Fruit fly (Drosophila melanogaster) whole organism, prepupa: Measurements from ENCODE around the gene TotX.

Experiments used
- CG10669 ChIP-seq: fragments of 200-800 bp; sonication (Bioruptor generic); optimal IDR thresholded peaks from 3 replicates; lab custom pipeline; 2018; ENCODE audit warnings: missing biosample characterization, mild to moderate bottlenecking, missing genetic modification characterization, moderate library complexity
- CG11762 ChIP-seq: fragments of 200-800 bp; sonication (Bioruptor generic); optimal IDR thresholded peaks from 3 replicates; lab custom pipeline; 2016; ENCODE audit warnings: missing biosample characterization, missing genetic modification characterization; ENCODE audit not compliant: insufficient read depth
- CG15336 ChIP-seq: fragments of 200-800 bp; sonication (Bioruptor generic); IDR thresholded peaks from 2 replicates; pipeline ENCODE4 v1.3.6; 2022; ENCODE audit warnings: missing biosample characterization, missing genetic modification characterization
- CG3032 ChIP-seq: fragments of 200-800 bp; optimal IDR thresholded peaks from 2 replicates; lab custom pipeline; 2019; ENCODE audit warnings: missing biosample characterization, mild to moderate bottlenecking, missing genetic modification characterization, moderate library complexity
- CG34406 ChIP-seq: fragments of 200-800 bp; sonication (Bioruptor generic); optimal IDR thresholded peaks from 3 replicates; lab custom pipeline; 2016; ENCODE audit warnings: missing biosample characterization, missing genetic modification characterization
- Sox14 ChIP-seq: fragments of 200-800 bp; sonication (Bioruptor generic); optimal IDR thresholded peaks from 3 replicates; lab custom pipeline; 2016; ENCODE audit warnings: missing biosample characterization, missing genetic modification characterization
- achi ChIP-seq: fragments of 200-800 bp; sonication (Bioruptor generic); optimal IDR thresholded peaks from 3 replicates; lab custom pipeline; 2016; ENCODE audit warnings: missing biosample characterization, missing genetic modification characterization
- esn ChIP-seq: fragments of 200-800 bp; sonication (Bioruptor generic); optimal IDR thresholded peaks from 2 replicates; lab custom pipeline; 2016; ENCODE audit warnings: missing biosample characterization, mild to moderate bottlenecking, missing genetic modification characterization, moderate library complexity
- fd85E ChIP-seq: fragments of 200-800 bp; sonication (Bioruptor generic); optimal IDR thresholded peaks from 3 replicates; lab custom pipeline; 2016; ENCODE audit warnings: missing biosample characterization, missing genetic modification characterization
- net ChIP-seq: fragments of 200-800 bp; sonication (Bioruptor generic); optimal IDR thresholded peaks from 3 replicates; lab custom pipeline; 2016; ENCODE audit warnings: missing biosample characterization, missing genetic modification characterization
- spab ChIP-seq: fragments of 200-800 bp; sonication (Bioruptor generic); optimal IDR thresholded peaks from 2 replicates; lab custom pipeline; 2017; ENCODE audit warnings: missing biosample characterization, mild to moderate bottlenecking, missing genetic modification characterization, missing genetic modification reagents

DNA sequence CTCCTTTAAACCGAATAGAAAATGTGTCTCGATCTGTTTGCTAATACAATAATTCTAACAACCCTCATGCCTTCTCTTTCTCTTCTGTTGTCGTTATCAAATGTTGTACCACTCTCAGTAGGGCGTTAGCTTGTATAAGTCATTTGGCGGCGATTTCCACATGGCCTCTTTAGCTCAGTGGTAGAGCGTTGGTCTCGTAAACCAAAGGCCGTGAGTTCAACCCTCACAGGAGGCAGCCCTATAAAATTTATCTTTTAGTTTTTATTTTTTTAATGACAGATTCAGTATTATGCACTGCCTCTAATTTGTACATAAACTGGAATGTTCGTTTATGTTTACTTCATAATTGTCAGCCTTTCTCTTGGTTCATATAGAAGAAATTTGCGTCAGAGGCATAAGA is 13.8 kb downstream of the TotX start:
- no peak for TF ChIP-seq CG34406 (GFP tag; lab: Kevin White, UChicago)
- no peak for TF ChIP-seq spab
- TF ChIP-seq CG3032 (tag; lab: Kevin White, UChicago), result no peak
- TF ChIP-seq CG10669, result no peak
- TF ChIP-seq achi (GFP tag; lab: Kevin White, UChicago), result no peak
- no peak for TF ChIP-seq net (GFP tag; lab: Kevin White, UChicago)
- no peak for TF ChIP-seq CG15336 (GFP tag; lab: Robert Waterston, UW)
- no peak for TF ChIP-seq esn (GFP tag; lab: Kevin White, UChicago)
- TF ChIP-seq fd85E, result no peak
- no peak for TF ChIP-seq Sox14 (GFP tag; lab: Kevin White, UChicago)
- TF ChIP-seq CG11762 (GFP tag; lab: Kevin White, UChicago), result no peak
